Worm (Caenorhabditis elegans) whole organism, young adult: Measurements from ENCODE around the gene edg-1.

Source experiments
- B0019.2 ChIP-seq: fragments of 200-800 bp; sonication (Bioruptor generic); conservative IDR thresholded peaks from 2 replicates; pipeline ENCODE4 v1.3.6; 2022; ENCODE audit warnings: missing genetic modification reagents, missing genetic modification characterization, missing compliant biosample characterization
- C06A6.2 ChIP-seq: fragments of 200-800 bp; sonication (Bioruptor generic); conservative IDR thresholded peaks from 2 replicates; pipeline ENCODE4 v1.3.6; 2022; ENCODE audit warnings: missing genetic modification characterization, missing compliant biosample characterization
- Y53F4B.3 ChIP-seq: fragments of 200-800 bp; sonication (Bioruptor generic); IDR thresholded peaks from 2 replicates; pipeline ENCODE4 v1.3.6; 2022; ENCODE audit warnings: missing genetic modification reagents, missing genetic modification characterization, missing compliant biosample characterization
- Y53G8AR.9 ChIP-seq: fragments of 200-800 bp; sonication (Bioruptor generic); conservative IDR thresholded peaks from 2 replicates; pipeline ENCODE4 v1.3.6; 2022; ENCODE audit warnings: missing genetic modification reagents, missing genetic modification characterization, missing compliant biosample characterization
- atf-7 ChIP-seq: sonication (generic microtip); optimal IDR thresholded peaks from 2 replicates; lab custom pipeline; 2017; ENCODE audit warnings: mild to moderate bottlenecking, missing genetic modification characterization, missing compliant biosample characterization
- attf-3 ChIP-seq: fragments of 200-800 bp; sonication (Bioruptor generic); conservative IDR thresholded peaks from 2 replicates; pipeline ENCODE4 v1.3.6; 2022; ENCODE audit warnings: missing genetic modification reagents, missing genetic modification characterization, missing compliant biosample characterization
- attf-5 ChIP-seq: fragments of 200-800 bp; sonication (Bioruptor generic); optimal IDR thresholded peaks from 2 replicates; lab custom pipeline; 2018; ENCODE audit warnings: mild to moderate bottlenecking, missing genetic modification characterization, missing compliant biosample characterization
- bed-2 ChIP-seq: fragments of 200-800 bp; sonication (Bioruptor generic); IDR thresholded peaks from 2 replicates; pipeline ENCODE4 v1.3.6; 2022; ENCODE audit warnings: missing genetic modification reagents, missing genetic modification characterization, missing compliant biosample characterization
- ccch-3 ChIP-seq: fragments of 200-800 bp; sonication (Bioruptor generic); optimal IDR thresholded peaks from 2 replicates; lab custom pipeline; 2018; ENCODE audit warnings: mild to moderate bottlenecking, missing genetic modification characterization, missing compliant biosample characterization
- cebp-1 ChIP-seq, 2 experiments: fragments of 200-800 bp in 1 of 2; sonication (Bioruptor generic) in 1 of 2; sonication (generic microtip) in 1 of 2; IDR thresholded peaks in 1 of 2; optimal IDR thresholded peaks in 1 of 2; 2 replicates each; pipeline versions ENCODE4 v1.3.6 to Lab custom; 2017 to 2022; ENCODE audit warnings: missing compliant biosample characterization in 2 of 2, missing genetic modification characterization in 2 of 2, mild to moderate bottlenecking in 1 of 2, missing genetic modification reagents in 1 of 2, moderate library complexity in 1 of 2
- ceh-58 ChIP-seq: fragments of 200-800 bp; sonication (Bioruptor generic); IDR thresholded peaks from 2 replicates; pipeline ENCODE4 v1.3.6; 2022; ENCODE audit warnings: missing genetic modification characterization, missing compliant biosample characterization
- ceh-79 ChIP-seq: sonication (generic microtip); optimal IDR thresholded peaks from 2 replicates; lab custom pipeline; 2017; ENCODE audit warnings: mild to moderate bottlenecking, missing genetic modification characterization, missing compliant biosample characterization
- ceh-91 ChIP-seq: fragments of 200-800 bp; sonication (Bioruptor generic); IDR thresholded peaks from 2 replicates; pipeline ENCODE4 v1.3.6; 2022; ENCODE audit warnings: missing genetic modification reagents, missing genetic modification characterization, missing compliant biosample characterization
- egl-44 ChIP-seq: fragments of 200-800 bp; sonication (Bioruptor generic); IDR thresholded peaks from 2 replicates; pipeline ENCODE4 v1.3.6; 2022; ENCODE audit warnings: missing genetic modification reagents, missing genetic modification characterization, missing compliant biosample characterization
- fkh-3 ChIP-seq: sonication (generic microtip); optimal IDR thresholded peaks from 2 replicates; lab custom pipeline; 2016; ENCODE audit warnings: mild to moderate bottlenecking, missing genetic modification characterization, missing compliant biosample characterization
- hmg-1.2 ChIP-seq: fragments of 200-800 bp; sonication (Bioruptor generic); IDR thresholded peaks from 2 replicates; pipeline ENCODE4 v1.3.6; 2022; ENCODE audit warnings: missing genetic modification reagents, missing genetic modification characterization, missing compliant biosample characterization
- hrde-1 ChIP-seq: sonication (generic microtip); optimal IDR thresholded peaks from 2 replicates; lab custom pipeline; 2016; ENCODE audit warnings: missing genetic modification characterization, mild to moderate bottlenecking, missing compliant biosample characterization, moderate library complexity, missing genotype, missing genetic modification reagents, borderline replicate concordance
- let-607 ChIP-seq, 2 experiments: fragments of 200-800 bp in 1 of 2; sonication (Bioruptor generic) in 1 of 2; sonication (generic microtip) in 1 of 2; optimal IDR thresholded peaks; 2 replicates each; lab custom pipeline; 2016 to 2018; ENCODE audit warnings: mild to moderate bottlenecking in 2 of 2, missing compliant biosample characterization in 2 of 2, missing genetic modification characterization in 2 of 2, moderate library complexity in 2 of 2, missing genotype in 1 of 2
- lin-54 ChIP-seq: fragments of 200-800 bp; sonication (Bioruptor generic); optimal IDR thresholded peaks from 2 replicates; lab custom pipeline; 2018; ENCODE audit warnings: mild to moderate bottlenecking, missing genetic modification characterization, missing compliant biosample characterization
- lsl-1 ChIP-seq: fragments of 200-800 bp; sonication (Bioruptor generic); optimal IDR thresholded peaks from 2 replicates; lab custom pipeline; 2018; ENCODE audit warnings: mild to moderate bottlenecking, missing genetic modification characterization, moderate library complexity, missing compliant biosample characterization
- madf-3 ChIP-seq: fragments of 200-800 bp; sonication (Bioruptor generic); IDR thresholded peaks from 2 replicates; pipeline ENCODE4 v1.3.6; 2022; ENCODE audit warnings: missing genetic modification reagents, missing genetic modification characterization, missing compliant biosample characterization
- madf-6 ChIP-seq: fragments of 200-800 bp; sonication (Bioruptor generic); IDR thresholded peaks from 2 replicates; pipeline ENCODE4 v1.3.6; 2022; ENCODE audit warnings: missing genetic modification reagents, missing genetic modification characterization, missing compliant biosample characterization
- mcd-1 ChIP-seq: fragments of 200-800 bp; sonication (Bioruptor generic); IDR thresholded peaks from 2 replicates; pipeline ENCODE4 v1.3.6; 2022; ENCODE audit warnings: missing genetic modification reagents, missing genetic modification characterization, missing compliant biosample characterization
- mel-28 ChIP-seq: sonication (generic microtip); optimal IDR thresholded peaks from 2 replicates; lab custom pipeline; 2016; ENCODE audit warnings: borderline replicate concordance, mild to moderate bottlenecking, missing genetic modification characterization, missing compliant biosample characterization
- mes-4 ChIP-seq: sonication (generic microtip); optimal IDR thresholded peaks from 2 replicates; lab custom pipeline; 2016; ENCODE audit warnings: missing genotype, missing genetic modification characterization, missing compliant biosample characterization
- mxl-1 ChIP-seq: sonication (generic microtip); optimal IDR thresholded peaks from 2 replicates; lab custom pipeline; 2016; ENCODE audit warnings: missing genetic modification characterization, missing compliant biosample characterization
- nfya-1 ChIP-seq: sonication (generic microtip); optimal IDR thresholded peaks from 2 replicates; lab custom pipeline; 2017; ENCODE audit warnings: antibody characterized with exemption, missing compliant biosample characterization, missing genetic modification characterization, borderline replicate concordance; ENCODE audit not compliant: insufficient read depth
- nhr-27 ChIP-seq: fragments of 200-800 bp; sonication (Bioruptor generic); optimal IDR thresholded peaks from 2 replicates; lab custom pipeline; 2018; ENCODE audit warnings: mild to moderate bottlenecking, missing genetic modification characterization, moderate library complexity, missing compliant biosample characterization
- nhr-80 ChIP-seq: sonication (generic microtip); optimal IDR thresholded peaks from 2 replicates; lab custom pipeline; 2016; ENCODE audit warnings: missing genetic modification characterization, missing compliant biosample characterization
- pbrm-1 ChIP-seq: fragments of 200-800 bp; sonication (Bioruptor generic); IDR thresholded peaks from 2 replicates; pipeline ENCODE4 v1.3.6; 2022; ENCODE audit warnings: missing genetic modification reagents, missing genetic modification characterization, missing compliant biosample characterization
- rcor-1 ChIP-seq: fragments of 200-800 bp; sonication (Bioruptor generic); IDR thresholded peaks from 2 replicates; pipeline ENCODE4 v1.3.6; 2022; ENCODE audit warnings: missing genetic modification reagents, missing genetic modification characterization, missing compliant biosample characterization
- rec-8 ChIP-seq, 2 experiments: sonication (generic microtip); optimal IDR thresholded peaks; 2 replicates each; lab custom pipeline; 2016; ENCODE audit warnings: mild to moderate bottlenecking in 2 of 2, missing genetic modification characterization in 2 of 2, missing genetic modification reagents in 2 of 2, missing genotype in 2 of 2, missing biosample characterization in 1 of 2, missing compliant biosample characterization in 1 of 2, moderate library complexity in 1 of 2
- rpc-1 ChIP-seq, 2 experiments: fragments of 150-350 bp in 1 of 2; sonication (generic microtip) in 1 of 2; optimal IDR thresholded peaks; 2 replicates each; lab custom pipeline; 2014 to 2018; ENCODE audit warnings: missing biosample characterization in 1 of 2, missing genetic modification characterization in 1 of 2, missing genetic modification reagents in 1 of 2, missing genotype in 1 of 2
- snpc-1.1 ChIP-seq: sonication (generic microtip); optimal IDR thresholded peaks from 2 replicates; lab custom pipeline; 2017; ENCODE audit warnings: missing genetic modification characterization, mild to moderate bottlenecking, missing compliant biosample characterization, antibody characterized with exemption, moderate library complexity, missing genotype, missing genetic modification reagents; ENCODE audit not compliant: insufficient read depth
- snpc-1.3 ChIP-seq: sonication (generic microtip); optimal IDR thresholded peaks from 2 replicates; lab custom pipeline; 2017; ENCODE audit warnings: missing genetic modification characterization, mild to moderate bottlenecking, missing compliant biosample characterization, antibody characterized with exemption, moderate library complexity, missing genotype, missing genetic modification reagents; ENCODE audit not compliant: insufficient read depth
- snpc-3.4 ChIP-seq: sonication (generic microtip); optimal IDR thresholded peaks from 2 replicates; lab custom pipeline; 2017; ENCODE audit warnings: missing genetic modification characterization, mild to moderate bottlenecking, missing compliant biosample characterization, antibody characterized with exemption, moderate library complexity, missing genotype, missing genetic modification reagents
- snpc-4 ChIP-seq, 5 experiments: fragments of 150-350 bp in 1 of 5; sonication (generic microtip) in 4 of 5; optimal IDR thresholded peaks; 2 replicates each; lab custom pipeline; 2014 to 2018; ENCODE audit warnings: missing genetic modification characterization in 5 of 5, missing biosample characterization in 3 of 5, antibody characterized with exemption in 2 of 5, mild to moderate bottlenecking in 2 of 5, missing compliant biosample characterization in 2 of 5, missing genotype in 2 of 5, moderate library complexity in 2 of 5, missing genetic modification reagents in 1 of 5
- somi-1 ChIP-seq: fragments of 200-800 bp; sonication (Bioruptor generic); optimal IDR thresholded peaks from 2 replicates; lab custom pipeline; 2018; ENCODE audit warnings: mild to moderate bottlenecking, missing genetic modification characterization, missing compliant biosample characterization
- ztf-18 ChIP-seq: sonication (generic microtip); optimal IDR thresholded peaks from 2 replicates; lab custom pipeline; 2016; ENCODE audit warnings: missing genotype, mild to moderate bottlenecking, missing genetic modification characterization, missing compliant biosample characterization

Gene edg-1

ce11 chrIV:11363806-11364562 is 43.4 kb downstream of the edg-1 start:
- TF ChIP-seq hmg-1.2: peak; percentile 87
- peak; percentile 45 for TF ChIP-seq nhr-80 (tag; lab: Kevin White, UChicago)
- TF ChIP-seq attf-5 (GFP tag; lab: Kevin White, UChicago): peak; percentile 28
- no peak for TF ChIP-seq attf-3 (GFP tag; lab: Robert Waterston, UW)
- TF ChIP-seq cebp-1 (GFP tag; IDR thresholded peaks at IDR 0.05; lab: Robert Waterston, UW): peak; percentile 90
- peak; percentile 96 for TF ChIP-seq cebp-1 (tag; optimal IDR thresholded peaks at IDR 0.05; lab: Kevin White, UChicago)

ce11 chrIV:11371645-11372044 is 51.0 kb downstream of the edg-1 start, which contains the start of gene sec-31:
Gene sec-31 (minus strand): TSS chrIV:11371792.
- no peak for TF ChIP-seq ztf-18 (tag; lab: Kevin White, UChicago)
- no peak for TF ChIP-seq bed-2 (GFP tag; lab: Robert Waterston, UW)
- TF ChIP-seq C06A6.2 (GFP tag; lab: Robert Waterston, UW): no peak
- TF ChIP-seq fkh-3 (tag; lab: Kevin White, UChicago): no peak
- peak; percentile 37 for TF ChIP-seq mcd-1
- TF ChIP-seq let-607 (tag; optimal IDR thresholded peaks at IDR 0.05; lab: Kevin White, UChicago): peak in 1 of 2 experiments; percentile 29

ce11 chrIV:11372366-11372997 is 51.9 kb downstream of the edg-1 start, which contains the start of gene cbd-1:
Gene cbd-1 (plus strand): TSS chrIV:11372991.
- TF ChIP-seq pbrm-1 (GFP tag; lab: Robert Waterston, UW) (no peak), rcor-1 (GFP tag; lab: Robert Waterston, UW) (no peak; the same call in 1 of the 2 replicates), rpc-1 (optimal IDR thresholded peaks at IDR 0.05; lab: Kevin White, UChicago) (no peak), rpc-1 (tag; optimal IDR thresholded peaks at IDR 0.05; lab: Kevin White, UChicago) (no peak), atf-7 (tag; lab: Kevin White, UChicago) (no peak), B0019.2 (GFP tag; lab: Robert Waterston, UW) (peak; percentile 26; the same call in 1 of the 2 replicates), mel-28 (tag; lab: Kevin White, UChicago) (no peak), madf-6 (GFP tag; lab: Robert Waterston, UW) (peak; percentile 97), ceh-79 (tag; lab: Kevin White, UChicago) (no peak), somi-1 (GFP tag; lab: Kevin White, UChicago) (no peak), egl-44 (no peak), lsl-1 (peak; percentile 92), snpc-4 (GFP tag; optimal IDR thresholded peaks at IDR 0.05; lab: Kevin White, UChicago) (no peak), snpc-4 (tag; optimal IDR thresholded peaks at IDR 0.05; lab: Kevin White, UChicago) (peak in 1 of 4 experiments; percentile 10), snpc-1.3 (tag; lab: Kevin White, UChicago) (no peak), nhr-27 (tag; lab: Kevin White, UChicago) (no peak), snpc-3.4 (peak; percentile 75), rec-8 (tag; optimal IDR thresholded peaks at IDR 0.05; lab: Kevin White, UChicago) (no peak), ceh-91 (GFP tag; lab: Robert Waterston, UW) (peak; percentile 91), snpc-1.1 (tag; lab: Kevin White, UChicago) (no peak), mxl-1 (tag; lab: Kevin White, UChicago) (no peak), hrde-1 (tag; lab: Kevin White, UChicago) (no peak), ceh-58 (GFP tag; lab: Robert Waterston, UW) (no peak), lin-54 (peak; percentile 30), ccch-3 (GFP tag; lab: Kevin White, UChicago) (no peak), Y53G8AR.9 (GFP tag; lab: Robert Waterston, UW) (no peak), cebp-1 (GFP tag; IDR thresholded peaks at IDR 0.05; lab: Robert Waterston, UW) (no peak), cebp-1 (tag; optimal IDR thresholded peaks at IDR 0.05; lab: Kevin White, UChicago) (no peak), mes-4 (tag; lab: Kevin White, UChicago) (no peak), Y53F4B.3 (GFP tag; lab: Robert Waterston, UW) (0 out of 2 replicates have a peak, but pooled peaks have one; percentile 18), nfya-1 (tag; lab: Kevin White, UChicago) (no peak), madf-3 (GFP tag; lab: Robert Waterston, UW) (0 out of 2 replicates have a peak, but pooled peaks have one; percentile 76)
